Fruit fly (Drosophila melanogaster) whole organism, prepupa: ENCODE data around the gene CG7841.

Experiments used
- CG10631 ChIP-seq: fragments of 200-800 bp; sonication (Bioruptor generic); optimal IDR thresholded peaks from 2 replicates; lab custom pipeline; 2016; ENCODE audit warnings: missing biosample characterization, missing genetic modification characterization
- CG10669 ChIP-seq: fragments of 200-800 bp; sonication (Bioruptor generic); optimal IDR thresholded peaks from 3 replicates; lab custom pipeline; 2018; ENCODE audit warnings: missing biosample characterization, mild to moderate bottlenecking, missing genetic modification characterization, moderate library complexity
- CG11762 ChIP-seq: fragments of 200-800 bp; sonication (Bioruptor generic); optimal IDR thresholded peaks from 3 replicates; lab custom pipeline; 2016; ENCODE audit warnings: missing biosample characterization, missing genetic modification characterization; ENCODE audit not compliant: insufficient read depth
- CG1621 ChIP-seq: fragments of 200-800 bp; sonication (Bioruptor generic); optimal IDR thresholded peaks from 3 replicates; lab custom pipeline; 2018; ENCODE audit warnings: missing biosample characterization, mild to moderate bottlenecking, missing genetic modification characterization
- CG16779 ChIP-seq: fragments of 200-800 bp; sonication (Bioruptor generic); optimal IDR thresholded peaks from 3 replicates; lab custom pipeline; 2017; ENCODE audit warnings: missing biosample characterization, mild to moderate bottlenecking, missing genetic modification characterization
- CG31627 ChIP-seq: fragments of 200-800 bp; sonication (Bioruptor generic); optimal IDR thresholded peaks from 3 replicates; lab custom pipeline; 2016; ENCODE audit warnings: missing biosample characterization, missing genetic modification characterization
- CG32006 ChIP-seq: fragments of 200-800 bp; sonication (Bioruptor generic); optimal IDR thresholded peaks from 3 replicates; lab custom pipeline; 2017; ENCODE audit warnings: missing biosample characterization, mild to moderate bottlenecking, missing genetic modification characterization
- CG4318 ChIP-seq: fragments of 200-800 bp; sonication (Bioruptor generic); optimal IDR thresholded peaks from 3 replicates; lab custom pipeline; 2017; ENCODE audit warnings: missing biosample characterization, mild to moderate bottlenecking, missing genetic modification characterization
- CG6163 ChIP-seq: fragments of 200-800 bp; sonication (Bioruptor generic); IDR thresholded peaks from 3 replicates; pipeline ENCODE4 v1.3.6; 2022; ENCODE audit warnings: missing biosample characterization, missing genetic modification characterization
- CG6808 ChIP-seq: fragments of 200-800 bp; sonication (Bioruptor generic); optimal IDR thresholded peaks from 3 replicates; lab custom pipeline; 2017; ENCODE audit warnings: missing biosample characterization, missing genetic modification characterization, mild to moderate bottlenecking, moderate library complexity, missing genetic modification reagents
- CG7368 ChIP-seq: fragments of 200-800 bp; sonication (Bioruptor generic); optimal IDR thresholded peaks from 3 replicates; lab custom pipeline; 2016; ENCODE audit warnings: missing biosample characterization, missing genetic modification characterization
- CG8119 ChIP-seq: fragments of 200-800 bp; sonication (Bioruptor generic); IDR thresholded peaks from 3 replicates; pipeline ENCODE4 v1.3.6; 2022; ENCODE audit warnings: missing biosample characterization, missing genetic modification characterization
- CG8632 ChIP-seq: fragments of 200-800 bp; sonication (Bioruptor generic); optimal IDR thresholded peaks from 3 replicates; lab custom pipeline; 2016; ENCODE audit warnings: missing biosample characterization, missing genetic modification characterization
- CG9139 ChIP-seq: fragments of 200-800 bp; sonication (Bioruptor generic); optimal IDR thresholded peaks from 3 replicates; lab custom pipeline; 2017; ENCODE audit warnings: missing biosample characterization, mild to moderate bottlenecking, missing genetic modification characterization
- Eip75B ChIP-seq: fragments of 200-800 bp; sonication (Bioruptor generic); optimal IDR thresholded peaks from 3 replicates; lab custom pipeline; 2016; ENCODE audit warnings: missing biosample characterization, missing genetic modification characterization
- Eip78C ChIP-seq: fragments of 200-800 bp; sonication (Bioruptor generic); peaks from one replicate; lab custom pipeline; 2016; ENCODE audit warnings: missing biosample characterization, missing genetic modification characterization
- Eip93F ChIP-seq: fragments of 200-800 bp; sonication (Bioruptor generic); optimal IDR thresholded peaks from 2 replicates; lab custom pipeline; 2016; ENCODE audit warnings: missing biosample characterization, mild to moderate bottlenecking, missing genetic modification characterization
- Gug ChIP-seq: fragments of 200-800 bp; sonication (Bioruptor generic); IDR thresholded peaks from 2 replicates; pipeline ENCODE4 v1.3.6; 2022; ENCODE audit warnings: missing biosample characterization, missing genetic modification characterization
- Hr39 ChIP-seq: fragments of 200-800 bp; sonication (Bioruptor generic); optimal IDR thresholded peaks from 2 replicates; lab custom pipeline; 2016; ENCODE audit warnings: missing biosample characterization, missing genetic modification characterization
- Lpt ChIP-seq: fragments of 200-800 bp; sonication (Bioruptor generic); optimal IDR thresholded peaks from 3 replicates; lab custom pipeline; 2016; ENCODE audit warnings: missing biosample characterization, missing genetic modification characterization
- OdsH ChIP-seq: fragments of 200-800 bp; sonication (Bioruptor generic); optimal IDR thresholded peaks from 3 replicates; lab custom pipeline; 2016; ENCODE audit warnings: missing biosample characterization, missing genetic modification characterization
- Smox ChIP-seq: fragments of 200-800 bp; sonication (Bioruptor generic); optimal IDR thresholded peaks from 3 replicates; lab custom pipeline; 2016; ENCODE audit warnings: missing biosample characterization, missing genetic modification characterization
- Sox102F ChIP-seq: fragments of 200-800 bp; sonication (Bioruptor generic); optimal IDR thresholded peaks from 2 replicates; lab custom pipeline; 2016; ENCODE audit warnings: missing biosample characterization, mild to moderate bottlenecking, missing genetic modification characterization
- Sox15 ChIP-seq: fragments of 200-800 bp; sonication (Bioruptor generic); optimal IDR thresholded peaks from 3 replicates; lab custom pipeline; 2016; ENCODE audit warnings: missing biosample characterization, missing genetic modification characterization
- dac ChIP-seq: fragments of 200-800 bp; sonication (Bioruptor generic); optimal IDR thresholded peaks from 2 replicates; lab custom pipeline; 2017; ENCODE audit warnings: missing biosample characterization, mild to moderate bottlenecking, missing genetic modification characterization
- dsx ChIP-seq: fragments of 200-800 bp; optimal IDR thresholded peaks from 3 replicates; lab custom pipeline; 2019; ENCODE audit warnings: missing biosample characterization, mild to moderate bottlenecking, missing genetic modification characterization, moderate library complexity; ENCODE audit not compliant: poor library complexity, severe bottlenecking
- eg ChIP-seq: fragments of 200-800 bp; sonication (Bioruptor generic); IDR thresholded peaks from 3 replicates; pipeline ENCODE4 v1.3.6; 2022; ENCODE audit warnings: missing biosample characterization, missing genetic modification characterization
- esn ChIP-seq: fragments of 200-800 bp; sonication (Bioruptor generic); optimal IDR thresholded peaks from 2 replicates; lab custom pipeline; 2016; ENCODE audit warnings: missing biosample characterization, mild to moderate bottlenecking, missing genetic modification characterization, moderate library complexity
- fd85E ChIP-seq: fragments of 200-800 bp; sonication (Bioruptor generic); optimal IDR thresholded peaks from 3 replicates; lab custom pipeline; 2016; ENCODE audit warnings: missing biosample characterization, missing genetic modification characterization
- pdm3 ChIP-seq: fragments of 200-800 bp; sonication (Bioruptor generic); optimal IDR thresholded peaks from 3 replicates; lab custom pipeline; 2016; ENCODE audit warnings: missing biosample characterization, missing genetic modification characterization
- svp ChIP-seq: fragments of 200-800 bp; sonication (Bioruptor generic); peaks from one replicate; lab custom pipeline; 2016; ENCODE audit warnings: missing biosample characterization, missing genetic modification characterization
- vri ChIP-seq: fragments of 200-800 bp; sonication (Bioruptor generic); optimal IDR thresholded peaks from 3 replicates; lab custom pipeline; 2016; ENCODE audit warnings: missing biosample characterization, mild to moderate bottlenecking, missing genetic modification characterization

The CG7841 gene

DNA sequence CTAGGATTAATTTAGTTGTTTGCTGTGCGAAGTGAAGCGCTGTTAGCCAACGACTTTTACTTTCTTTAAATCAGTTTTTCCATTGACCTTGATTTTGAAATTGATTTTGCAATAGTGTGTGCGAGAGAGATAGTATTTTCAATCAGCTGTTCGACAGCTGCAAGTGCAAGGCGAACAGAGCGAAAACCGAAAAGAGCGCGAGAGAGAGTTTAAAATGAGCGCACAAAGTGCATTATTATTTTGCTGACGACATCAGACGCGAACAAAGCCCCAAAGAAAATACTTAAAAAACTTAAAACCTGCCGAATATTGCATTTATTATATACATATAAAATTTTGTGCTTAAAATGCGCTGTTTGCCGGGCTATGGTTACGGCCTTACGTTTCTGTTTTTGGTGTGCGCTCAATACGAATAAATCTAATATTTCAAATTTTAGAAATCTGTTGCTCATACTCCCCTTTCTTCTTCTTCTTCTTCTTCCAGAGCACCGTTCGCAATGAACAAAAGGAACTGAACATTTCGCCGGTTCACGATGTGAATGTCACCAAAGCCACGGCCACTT lies 3.7 kb upstream of the CG7841 start (continued):
- TF ChIP-seq vri (GFP tag; lab: Kevin White, UChicago): peak; percentile 24
- TF ChIP-seq CG31627 (GFP tag; lab: Kevin White, UChicago): no peak
- no peak for TF ChIP-seq Eip75B
- TF ChIP-seq esn: peak; percentile 7
- no peak for TF ChIP-seq Hr39 (GFP tag; lab: Kevin White, UChicago)
- TF ChIP-seq Sox15 (GFP tag; lab: Kevin White, UChicago): no peak
- no peak for TF ChIP-seq Lpt (GFP tag; lab: Kevin White, UChicago)
- TF ChIP-seq Sox102F: peak; percentile 37
- no peak for TF ChIP-seq CG11762 (GFP tag; lab: Kevin White, UChicago)
- TF ChIP-seq OdsH (GFP tag; lab: Kevin White, UChicago): no peak
- TF ChIP-seq Gug (GFP tag; lab: Robert Waterston, UW): no peak
- TF ChIP-seq CG10669 (GFP tag; lab: Kevin White, UChicago): no peak
- TF ChIP-seq eg: no peak
- TF ChIP-seq pdm3 (GFP tag; lab: Kevin White, UChicago): no peak
- no peak for TF ChIP-seq CG4318
- TF ChIP-seq, all 60 proteins: peak for 11

- TF ChIP-seq CG4318 (no peak), dsx (no peak), Eip75B (peak; percentile 17), vri (GFP tag; lab: Kevin White, UChicago) (peak; percentile 37), esn (peak; percentile 7), CG10631 (GFP tag; lab: Kevin White, UChicago) (no peak), Eip78C (GFP tag; lab: Kevin White, UChicago) (peak; percentile 70), CG9139 (GFP tag; lab: Kevin White, UChicago) (no peak), fd85E (GFP tag; lab: Kevin White, UChicago) (no peak), dac (GFP tag; lab: Kevin White, UChicago) (no peak), Sox15 (GFP tag; lab: Kevin White, UChicago) (no peak), svp (peak; percentile 80), CG8119 (GFP tag; lab: Robert Waterston, UW) (0 out of 3 replicates have a peak, but pooled peaks have one; percentile 16), CG7368 (no peak), CG11762 (GFP tag; lab: Kevin White, UChicago) (no peak), Smox (GFP tag; lab: Kevin White, UChicago) (no peak), Hr39 (GFP tag; lab: Kevin White, UChicago) (no peak), CG8632 (GFP tag; lab: Kevin White, UChicago) (no peak)
These were observed 2.7 kb upstream of the CG7841 start, which contains the start of gene MsrA for dm6 chr3L:15510787-15511186. Gene MsrA, plus strand, starts transcription at chr3L:15511052.

- TF ChIP-seq Eip78C (GFP tag; lab: Kevin White, UChicago): peak; percentile 64
- TF ChIP-seq CG32006 (GFP tag; lab: Kevin White, UChicago): no peak
- no peak for TF ChIP-seq CG1621
- TF ChIP-seq Eip75B: no peak
- no peak for TF ChIP-seq esn
- TF ChIP-seq CG6163 (GFP tag; lab: Robert Waterston, UW): no peak
These were observed 1.3 kb upstream of the CG7841 start, which contains the start of the genes gdl and gdl-ORF39 for dm6 chr3L:15509398-15509797. Gene gdl, plus strand, starts transcription at chr3L:15509445. Gene gdl-ORF39, plus strand, starts transcription at chr3L:15509445.

- TF ChIP-seq CG16779 (tag; lab: Kevin White, UChicago) (no peak), Eip93F (GFP tag; lab: Kevin White, UChicago) (no peak)
These were observed 698 bp upstream of the CG7841 start, which contains the start of gene Z600 for dm6 chr3L:15508750-15509149. Gene Z600, plus strand, starts transcription at chr3L:15509061.

DNA sequence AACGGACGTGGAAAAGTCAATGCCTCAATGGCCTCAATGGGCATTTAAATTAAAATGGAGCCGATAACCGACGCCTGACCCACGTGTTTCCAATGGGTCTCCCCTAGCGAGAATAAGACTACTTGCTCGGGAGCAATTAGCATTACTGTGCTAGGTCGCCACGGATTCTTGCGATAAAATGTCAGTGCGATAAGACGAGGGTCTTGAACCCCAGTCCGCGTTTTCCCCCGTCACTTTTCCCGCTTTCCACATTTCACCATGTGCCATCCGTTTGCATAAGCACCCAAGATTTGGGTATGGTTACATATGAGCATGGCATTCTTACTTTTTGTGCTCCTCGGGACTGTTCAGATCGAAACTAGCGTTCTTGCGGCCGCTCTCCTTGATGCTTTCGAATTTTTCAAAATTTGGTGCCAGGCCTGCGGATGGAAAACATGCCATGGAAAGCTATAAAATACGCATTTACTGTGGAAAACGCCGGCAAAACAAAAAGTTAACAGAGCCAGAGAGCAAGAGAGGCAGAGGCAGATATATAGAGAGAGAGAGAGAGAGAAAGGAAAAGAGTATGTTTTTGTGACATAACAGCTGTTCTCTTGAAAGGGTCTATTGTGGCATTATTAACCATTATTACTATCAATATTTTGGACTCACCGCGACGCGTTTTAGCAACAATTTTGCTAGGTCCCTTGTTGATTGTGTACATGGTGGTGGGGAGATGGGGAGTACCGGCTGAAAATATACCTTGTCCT lies 730 bp downstream of the CG7841 start:
- TF ChIP-seq vri (GFP tag; lab: Kevin White, UChicago) (peak; percentile 80), CG6808 (no peak), svp (peak; percentile 97)
